Worm (Caenorhabditis elegans) whole organism, late embryonic: ENCODE results near the gene T16G12.9.
"Not testable (repeated sequence)": the region's sequence is repeated elsewhere in the genome, so short reads cannot be mapped to it uniquely, and the experiment has no call there.

Source experiments
- C08G9.2 ChIP-seq: sonication (generic microtip); optimal IDR thresholded peaks from 2 replicates; lab custom pipeline; 2016; ENCODE audit warnings: mild to moderate bottlenecking, missing genetic modification characterization, moderate library complexity, missing compliant biosample characterization
- C38D4.7 ChIP-seq: fragments of 200-800 bp; sonication (Bioruptor generic); optimal IDR thresholded peaks from 2 replicates; lab custom pipeline; 2018; ENCODE audit warnings: mild to moderate bottlenecking, missing genetic modification characterization, moderate library complexity, missing compliant biosample characterization
- F13H6.1 ChIP-seq: sonication (generic microtip); optimal IDR thresholded peaks from 2 replicates; lab custom pipeline; 2016; ENCODE audit warnings: missing genetic modification characterization, missing compliant biosample characterization
- Y22D7AL.16 ChIP-seq: sonication (generic microtip); optimal IDR thresholded peaks from 2 replicates; lab custom pipeline; 2016; ENCODE audit warnings: missing genetic modification characterization, missing compliant biosample characterization
- ceh-14 ChIP-seq: sonication (generic microtip); optimal IDR thresholded peaks from 2 replicates; lab custom pipeline; 2016; ENCODE audit warnings: missing genotype, missing genetic modification characterization, missing compliant biosample characterization
- ceh-18 ChIP-seq: sonication (generic microtip); optimal IDR thresholded peaks from 2 replicates; lab custom pipeline; 2016; ENCODE audit warnings: missing genetic modification characterization, missing compliant biosample characterization
- ceh-19 ChIP-seq: fragments of 200-800 bp; sonication (Bioruptor generic); optimal IDR thresholded peaks from 2 replicates; lab custom pipeline; 2018; ENCODE audit warnings: mild to moderate bottlenecking, missing genetic modification characterization, missing compliant biosample characterization
- ceh-2 ChIP-seq: sonication (generic microtip); optimal IDR thresholded peaks from 2 replicates; lab custom pipeline; 2016; ENCODE audit warnings: missing genotype, missing genetic modification characterization, missing compliant biosample characterization
- ceh-24 ChIP-seq: sonication (generic microtip); optimal IDR thresholded peaks from 2 replicates; lab custom pipeline; 2016; ENCODE audit warnings: mild to moderate bottlenecking, missing genetic modification characterization, missing compliant biosample characterization
- ceh-45 ChIP-seq: fragments of 200-800 bp; sonication (Bioruptor generic); IDR thresholded peaks from 2 replicates; pipeline ENCODE4 v1.3.6; 2022; ENCODE audit warnings: missing genetic modification reagents, missing genetic modification characterization, missing compliant biosample characterization
- ceh-6 ChIP-seq: fragments of 200-800 bp; sonication (Bioruptor generic); optimal IDR thresholded peaks from 2 replicates; lab custom pipeline; 2018; ENCODE audit warnings: mild to moderate bottlenecking, missing genetic modification characterization, missing compliant biosample characterization
- ceh-9 ChIP-seq: sonication (generic microtip); optimal IDR thresholded peaks from 2 replicates; lab custom pipeline; 2016; ENCODE audit warnings: mild to moderate bottlenecking, missing genetic modification characterization, inconsistent platforms, missing compliant biosample characterization
- dmd-4 ChIP-seq: sonication (generic microtip); optimal IDR thresholded peaks from 2 replicates; lab custom pipeline; 2016; ENCODE audit warnings: borderline replicate concordance, missing genetic modification characterization, missing compliant biosample characterization
- dve-1 ChIP-seq: sonication (generic microtip); optimal IDR thresholded peaks from 2 replicates; lab custom pipeline; 2017; ENCODE audit warnings: antibody characterized with exemption, mild to moderate bottlenecking, missing genetic modification characterization, missing compliant biosample characterization
- elt-2 ChIP-seq: sonication (generic microtip); optimal IDR thresholded peaks from 2 replicates; lab custom pipeline; 2016; ENCODE audit warnings: missing genetic modification reagents, missing genetic modification characterization, missing compliant biosample characterization
- elt-4 ChIP-seq: sonication (generic microtip); optimal IDR thresholded peaks from 2 replicates; lab custom pipeline; 2016; ENCODE audit warnings: missing genetic modification characterization, missing compliant biosample characterization
- ets-4 ChIP-seq: sonication (generic microtip); optimal IDR thresholded peaks from 2 replicates; lab custom pipeline; 2016; ENCODE audit warnings: missing genetic modification characterization, missing compliant biosample characterization
- fax-1 ChIP-seq: sonication (generic microtip); optimal IDR thresholded peaks from 2 replicates; lab custom pipeline; 2016; ENCODE audit warnings: missing genotype, missing genetic modification characterization, missing compliant biosample characterization
- fkh-10 ChIP-seq: fragments of 150-350 bp; optimal IDR thresholded peaks from 2 replicates; lab custom pipeline; 2014; ENCODE audit warnings: missing biosample characterization, missing genetic modification reagents, missing genetic modification characterization
- hlh-8 ChIP-seq: sonication (generic microtip); optimal IDR thresholded peaks from 2 replicates; lab custom pipeline; 2016; ENCODE audit warnings: missing genotype, missing genetic modification characterization, missing compliant biosample characterization
- mec-3 ChIP-seq: sonication (generic microtip); optimal IDR thresholded peaks from 2 replicates; lab custom pipeline; 2016; ENCODE audit warnings: borderline replicate concordance, missing genetic modification characterization, missing compliant biosample characterization
- nfya-1 ChIP-seq: sonication (generic microtip); optimal IDR thresholded peaks from 2 replicates; lab custom pipeline; 2017; ENCODE audit warnings: missing genetic modification characterization, mild to moderate bottlenecking, missing compliant biosample characterization, antibody characterized with exemption, moderate library complexity
- nhr-11 ChIP-seq: fragments of 150-350 bp; optimal IDR thresholded peaks from 2 replicates; lab custom pipeline; 2014; ENCODE audit warnings: missing biosample characterization, missing genetic modification characterization
- nhr-232 ChIP-seq: sonication (generic microtip); optimal IDR thresholded peaks from 2 replicates; lab custom pipeline; 2016; ENCODE audit warnings: missing genetic modification characterization, missing compliant biosample characterization
- npax-4 ChIP-seq: sonication (generic microtip); optimal IDR thresholded peaks from 2 replicates; lab custom pipeline; 2016; ENCODE audit warnings: missing genetic modification characterization, missing compliant biosample characterization
- pros-1 ChIP-seq: fragments of 150-350 bp; optimal IDR thresholded peaks from 2 replicates; lab custom pipeline; 2014; ENCODE audit warnings: missing biosample characterization, missing genetic modification reagents, missing genetic modification characterization
- ref-2 ChIP-seq: sonication (generic microtip); optimal IDR thresholded peaks from 2 replicates; lab custom pipeline; 2016; ENCODE audit warnings: missing genetic modification characterization, missing compliant biosample characterization
- sox-2 ChIP-seq: fragments of 200-800 bp; sonication (Bioruptor generic); IDR thresholded peaks from 2 replicates; pipeline ENCODE4 v1.3.6; 2022; ENCODE audit warnings: missing genetic modification reagents, missing genetic modification characterization, missing compliant biosample characterization
- sox-4 ChIP-seq: sonication (generic microtip); optimal IDR thresholded peaks from 2 replicates; lab custom pipeline; 2017; ENCODE audit warnings: mild to moderate bottlenecking, missing genetic modification characterization, inconsistent platforms, missing compliant biosample characterization
- tbx-7 ChIP-seq: sonication (generic microtip); optimal IDR thresholded peaks from 2 replicates; lab custom pipeline; 2016; ENCODE audit warnings: missing genotype, missing genetic modification characterization, missing compliant biosample characterization
- ttx-3 ChIP-seq: sonication (generic microtip); optimal IDR thresholded peaks from 2 replicates; lab custom pipeline; 2016; ENCODE audit warnings: missing genetic modification reagents, missing genetic modification characterization, missing compliant biosample characterization
- unc-42 ChIP-seq: sonication (generic microtip); optimal IDR thresholded peaks from 2 replicates; lab custom pipeline; 2016; ENCODE audit warnings: missing genotype, missing genetic modification characterization, missing compliant biosample characterization
- unc-55 ChIP-seq: sonication (generic microtip); optimal IDR thresholded peaks from 2 replicates; lab custom pipeline; 2017; ENCODE audit warnings: missing biosample characterization, missing genetic modification reagents, missing genetic modification characterization

The T16G12.9 gene

DNA sequence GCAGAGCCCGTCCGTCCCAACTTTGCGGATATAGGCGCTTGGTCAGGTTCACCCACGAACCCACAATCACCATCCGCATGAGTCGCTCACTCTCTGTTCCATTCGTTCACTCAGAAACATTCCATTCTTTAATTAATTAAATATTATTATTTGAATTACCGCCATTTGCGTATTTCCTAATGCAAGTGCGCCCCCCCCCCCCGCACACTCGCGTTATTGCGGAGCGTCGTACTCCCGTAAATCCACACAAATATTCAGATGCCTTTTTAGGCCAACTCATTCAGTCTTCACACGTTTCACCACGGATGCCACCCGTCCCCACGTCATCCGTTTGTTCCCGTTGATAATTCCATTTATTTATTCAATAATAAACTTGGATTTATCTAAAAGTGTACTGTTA is 27.7 kb downstream of the T16G12.9 start, which contains the start of gene T16G12.3:
T16G12.3 (plus strand) TSS at position 301 of the 400 bp plus-strand sequence.
- not testable (repeated sequence) for TF ChIP-seq npax-4 (tag; lab: Kevin White, UChicago); nhr-11; dve-1 (tag; lab: Kevin White, UChicago)

ce11 chrIII:10049682-10050081 is 28.4 kb downstream of the T16G12.9 start, which contains the start of gene T16G12.1:
T16G12.1 (minus strand) TSS chrIII:10049857.
- TF ChIP-seq ceh-2 (tag; lab: Kevin White, UChicago) (no peak), elt-2 (tag; lab: Kevin White, UChicago) (peak; percentile 53), fax-1 (no peak), hlh-8 (tag; lab: Kevin White, UChicago) (no peak)

DNA sequence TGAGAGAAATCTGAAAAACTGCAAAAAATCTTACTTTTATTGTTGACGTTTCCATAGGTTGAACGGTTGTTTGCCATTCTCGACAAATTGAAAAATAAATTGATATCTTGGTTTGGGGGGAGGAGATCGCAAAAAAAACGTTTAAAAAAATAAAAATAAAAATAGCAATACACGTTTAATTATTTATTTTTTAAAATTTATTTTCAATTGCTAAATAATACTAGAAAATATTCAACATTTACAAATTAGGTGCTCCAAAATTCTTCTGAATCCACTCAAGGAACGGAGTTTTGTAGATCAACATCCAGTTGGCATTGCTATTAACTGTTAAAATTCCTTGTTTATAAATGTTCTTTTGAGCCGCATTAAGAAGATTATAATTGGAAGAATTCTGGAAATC is 38.0 kb downstream of the T16G12.9 start, which contains the start of gene T16G12.7:
T16G12.7 (minus strand) TSS at position 101 of the 400 bp plus-strand sequence.
- TF ChIP-seq ceh-9 (tag; lab: Kevin White, UChicago) (no peak), fkh-10 (GFP tag; lab: Kevin White, UChicago) (no peak), elt-4 (tag; lab: Kevin White, UChicago) (no peak), ceh-19 (GFP tag; lab: Kevin White, UChicago) (no peak), hlh-8 (tag; lab: Kevin White, UChicago) (no peak), ceh-14 (tag; lab: Kevin White, UChicago) (no peak), nfya-1 (tag; lab: Kevin White, UChicago) (no peak), nhr-11 (no peak), ets-4 (no peak)

DNA sequence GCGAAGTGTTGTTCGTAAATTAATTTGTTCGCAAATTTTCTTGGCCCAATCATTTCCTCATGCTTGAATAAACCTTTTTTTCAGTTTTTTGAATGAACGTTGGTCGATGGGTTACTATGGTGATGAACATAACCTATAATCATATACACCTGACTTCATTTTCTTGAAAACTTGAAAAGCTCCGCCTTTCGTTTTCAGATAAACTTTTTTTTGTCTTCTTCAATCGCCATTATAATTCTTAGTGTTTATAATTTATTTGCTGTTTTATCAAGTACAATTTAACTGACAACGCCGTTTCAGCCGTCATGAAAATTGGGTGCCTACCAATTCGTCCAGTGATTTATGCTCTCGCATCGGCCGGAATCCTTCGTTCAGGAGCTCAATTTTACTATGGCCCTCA is 40.9 kb downstream of the T16G12.9 start, which contains the start of gene M04D8.7:
M04D8.7 (plus strand) TSS at position 301 of the 400 bp plus-strand sequence.
- TF ChIP-seq sox-4 (no peak), ceh-45 (no peak), dmd-4 (no peak), F13H6.1 (tag; lab: Kevin White, UChicago) (no peak), pros-1 (no peak), ceh-14 (tag; lab: Kevin White, UChicago) (no peak), ceh-2 (tag; lab: Kevin White, UChicago) (no peak), tbx-7 (tag; lab: Kevin White, UChicago) (no peak), nhr-11 (no peak), unc-55 (GFP tag; lab: Kevin White, UChicago) (no peak), ttx-3 (no peak)

DNA sequence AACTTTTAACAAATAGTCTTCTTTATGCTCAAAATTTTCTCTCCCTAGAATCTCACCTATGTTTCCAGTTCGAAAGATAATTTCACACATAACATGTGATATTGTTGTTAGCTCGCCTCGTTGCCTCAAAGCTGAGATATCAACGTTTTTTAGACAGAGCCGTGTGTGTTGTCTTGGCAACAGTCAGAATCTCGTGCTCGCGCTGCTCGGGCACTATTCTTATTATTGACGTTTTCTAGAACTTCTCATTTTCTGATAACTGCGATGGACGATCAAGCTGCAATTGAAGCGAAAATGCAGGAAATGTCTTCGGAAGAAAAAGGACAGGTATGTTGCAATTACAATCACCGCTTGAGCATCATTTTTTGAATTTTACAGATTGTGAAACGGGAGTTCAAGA is 42.3 kb downstream of the T16G12.9 start, which contains the start of gene xbx-3:
xbx-3 (plus strand) TSS at position 163 of the 400 bp plus-strand sequence.
- no peak for TF ChIP-seq dmd-4
- TF ChIP-seq elt-4 (tag; lab: Kevin White, UChicago), result no peak
- no peak for TF ChIP-seq Y22D7AL.16 (tag; lab: Kevin White, UChicago)
- no peak for TF ChIP-seq ceh-6 (GFP tag; lab: Kevin White, UChicago)
- no peak for TF ChIP-seq ref-2 (tag; lab: Kevin White, UChicago)
- TF ChIP-seq mec-3 (tag; lab: Kevin White, UChicago), result no peak
- TF ChIP-seq ttx-3, result no peak
- TF ChIP-seq ceh-24 (tag; lab: Kevin White, UChicago), result no peak
- no peak for TF ChIP-seq ceh-9 (tag; lab: Kevin White, UChicago)
- no peak for TF ChIP-seq C38D4.7 (GFP tag; lab: Kevin White, UChicago)
- TF ChIP-seq C08G9.2, result no peak
- no peak for TF ChIP-seq pros-1

DNA sequence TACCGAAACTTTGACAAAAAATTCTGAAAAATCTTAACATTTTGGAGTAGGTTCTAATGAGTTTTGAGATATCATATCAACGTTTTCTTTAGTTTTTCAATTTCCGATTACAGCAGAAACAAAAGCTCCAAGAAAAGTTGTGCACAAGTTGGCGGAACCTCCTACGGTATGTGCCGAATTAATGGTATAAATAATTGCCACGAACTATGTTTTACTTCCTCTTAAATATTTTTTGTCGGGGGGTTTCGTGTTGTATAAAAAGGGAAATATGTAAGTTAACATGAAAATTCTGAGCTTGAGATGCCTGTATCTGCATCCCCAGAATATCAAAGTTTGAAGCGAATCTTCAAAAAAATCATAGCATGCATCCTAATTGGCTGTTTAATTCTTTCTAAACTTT is 44.2 kb downstream of the T16G12.9 start, which contains the start of gene M04D8.8:
M04D8.8 (plus strand) TSS at position 301 of the 400 bp plus-strand sequence.
- no peak for TF ChIP-seq nhr-11
- TF ChIP-seq, all 69 proteins: peak for 0

- no peak for TF ChIP-seq ceh-18 (tag; lab: Kevin White, UChicago)
- no peak for TF ChIP-seq nhr-232
- TF ChIP-seq unc-42, result no peak
- TF ChIP-seq sox-2 (GFP tag; lab: Robert Waterston, UW), result no peak
- no peak for TF ChIP-seq ceh-14 (tag; lab: Kevin White, UChicago)
- no peak for TF ChIP-seq F13H6.1 (tag; lab: Kevin White, UChicago)
- TF ChIP-seq, all 69 proteins: peak for 0
These were observed 44.8 kb downstream of the T16G12.9 start, which contains the start of gene M04D8.5 for ce11 chrIII:10033213-10033612. M04D8.5 (minus strand) TSS chrIII:10033313.
